Worm (Caenorhabditis elegans) whole organism, L1 larva: Measurements from ENCODE around the gene txt-18.
A peak's percentile ranks its signal among the peaks of the same experiment; 100 is the strongest.

ENCODE experiments used
- C04F5.9 ChIP-seq: sonication (generic microtip); optimal IDR thresholded peaks from 2 replicates; lab custom pipeline; 2016; ENCODE audit warnings: missing genetic modification characterization, missing compliant biosample characterization
- C16A3.4 ChIP-seq: fragments of 150-350 bp; optimal IDR thresholded peaks from 2 replicates; lab custom pipeline; 2014; ENCODE audit warnings: missing biosample characterization, missing genetic modification characterization
- F16B12.6 ChIP-seq: fragments of 150-350 bp; optimal IDR thresholded peaks from 2 replicates; lab custom pipeline; 2014; ENCODE audit warnings: missing biosample characterization, missing genetic modification characterization
- aha-1 ChIP-seq: fragments of 150-350 bp; optimal IDR thresholded peaks from 2 replicates; lab custom pipeline; 2014; ENCODE audit warnings: missing biosample characterization, missing genetic modification characterization
- aly-2 ChIP-seq: fragments of 150-350 bp; optimal IDR thresholded peaks from 2 replicates; lab custom pipeline; 2014; ENCODE audit warnings: missing biosample characterization, missing genetic modification characterization
- ama-1 ChIP-seq: fragments of 150-350 bp; optimal IDR thresholded peaks from 2 replicates; lab custom pipeline; 2014
- blmp-1 ChIP-seq: fragments of 150-350 bp; optimal IDR thresholded peaks from 2 replicates; lab custom pipeline; 2014; ENCODE audit warnings: missing biosample characterization, missing genetic modification characterization
- ces-1 ChIP-seq: fragments of 150-350 bp; optimal IDR thresholded peaks from 2 replicates; lab custom pipeline; 2014; ENCODE audit warnings: missing biosample characterization, missing genetic modification reagents, missing genetic modification characterization
- dpl-1 ChIP-seq, 3 experiments: fragments of 150-350 bp in 2 of 3; sonication (generic microtip) in 1 of 3; optimal IDR thresholded peaks; 2 replicates each; lab custom pipeline; 2014 to 2017; ENCODE audit warnings: missing biosample characterization in 3 of 3, missing genetic modification characterization in 3 of 3, missing genetic modification reagents in 3 of 3
- dsc-1 ChIP-seq: sonication (generic microtip); optimal IDR thresholded peaks from 2 replicates; lab custom pipeline; 2016; ENCODE audit warnings: mild to moderate bottlenecking, missing genetic modification characterization, missing compliant biosample characterization
- efl-1 ChIP-seq, 4 experiments: fragments of 150-350 bp; optimal IDR thresholded peaks in 3 of 4; peaks in 1 of 4; 1 replicate in 1 of 4; 2 replicates in 3 of 4; lab custom pipeline; 2014; ENCODE audit warnings: missing biosample characterization in 2 of 4, missing genetic modification characterization in 2 of 4, missing genetic modification reagents in 2 of 4
- efl-3 ChIP-seq: fragments of 200-800 bp; sonication (Bioruptor generic); optimal IDR thresholded peaks from 2 replicates; lab custom pipeline; 2018; ENCODE audit warnings: mild to moderate bottlenecking, missing genetic modification characterization, missing compliant biosample characterization
- egl-27 ChIP-seq, 2 experiments: fragments of 150-350 bp in 1 of 2; sonication (generic microtip); optimal IDR thresholded peaks; 3 replicates each; lab custom pipeline; 2017 to 2018; ENCODE audit warnings: missing biosample characterization in 2 of 2, missing genetic modification characterization in 2 of 2, missing genetic modification reagents in 2 of 2
- elt-2 ChIP-seq: sonication (generic microtip); optimal IDR thresholded peaks from 2 replicates; lab custom pipeline; 2016; ENCODE audit warnings: missing genetic modification characterization, mild to moderate bottlenecking, inconsistent platforms, missing compliant biosample characterization, missing genetic modification reagents
- fkh-10 ChIP-seq: sonication (generic microtip); optimal IDR thresholded peaks from 2 replicates; lab custom pipeline; 2017; ENCODE audit warnings: missing biosample characterization, missing genetic modification reagents, missing genetic modification characterization
- fkh-4 ChIP-seq: sonication (generic microtip); optimal IDR thresholded peaks from 2 replicates; lab custom pipeline; 2016; ENCODE audit warnings: missing compliant biosample characterization, missing genetic modification characterization, borderline replicate concordance
- fkh-8 ChIP-seq: sonication (generic microtip); optimal IDR thresholded peaks from 2 replicates; lab custom pipeline; 2016; ENCODE audit warnings: mild to moderate bottlenecking, missing genetic modification characterization, missing compliant biosample characterization
- hlh-17 ChIP-seq: fragments of 200-800 bp; sonication (Bioruptor generic); optimal IDR thresholded peaks from 2 replicates; lab custom pipeline; 2018; ENCODE audit warnings: missing genetic modification characterization, mild to moderate bottlenecking, missing compliant biosample characterization, moderate library complexity, borderline replicate concordance
- hpl-2 ChIP-seq: fragments of 150-350 bp; optimal IDR thresholded peaks from 2 replicates; lab custom pipeline; 2014; ENCODE audit warnings: missing biosample characterization, missing genetic modification reagents, missing genetic modification characterization
- irx-1 ChIP-seq: sonication (generic microtip); optimal IDR thresholded peaks from 2 replicates; lab custom pipeline; 2016; ENCODE audit warnings: missing genetic modification characterization, missing compliant biosample characterization
- isw-1 ChIP-seq: fragments of 200-800 bp; sonication (Bioruptor generic); IDR thresholded peaks from 2 replicates; pipeline ENCODE4 v1.3.6; 2022; ENCODE audit warnings: missing genetic modification characterization, missing compliant biosample characterization
- lin-15B ChIP-seq: fragments of 150-350 bp; sonication (generic microtip); optimal IDR thresholded peaks from 3 replicates; lab custom pipeline; 2014; ENCODE audit warnings: missing biosample characterization, missing genetic modification characterization
- lin-35 ChIP-seq, 2 experiments: fragments of 150-350 bp; optimal IDR thresholded peaks; 2 replicates each; lab custom pipeline; 2014; ENCODE audit warnings: missing biosample characterization in 2 of 2, missing genetic modification characterization in 2 of 2, missing genetic modification reagents in 2 of 2
- lir-3 ChIP-seq: sonication (generic microtip); optimal IDR thresholded peaks from 2 replicates; lab custom pipeline; 2016; ENCODE audit warnings: mild to moderate bottlenecking, missing genetic modification characterization, moderate library complexity, missing compliant biosample characterization; ENCODE audit not compliant: poor library complexity
- mab-9 ChIP-seq: fragments of 200-800 bp; sonication (Bioruptor generic); IDR thresholded peaks from 2 replicates; pipeline ENCODE4 v1.3.6; 2022; ENCODE audit warnings: missing genetic modification reagents, missing genetic modification characterization, missing compliant biosample characterization
- mep-1 ChIP-seq: fragments of 150-350 bp; optimal IDR thresholded peaks from 2 replicates; lab custom pipeline; 2014; ENCODE audit warnings: missing biosample characterization, missing genetic modification characterization
- nhr-11 ChIP-seq: fragments of 150-350 bp; optimal IDR thresholded peaks from 2 replicates; lab custom pipeline; 2014; ENCODE audit warnings: missing biosample characterization, missing genetic modification characterization
- nhr-12 ChIP-seq: sonication (generic microtip); optimal IDR thresholded peaks from 2 replicates; lab custom pipeline; 2017; ENCODE audit warnings: missing biosample characterization, missing genetic modification characterization
- nhr-19 ChIP-seq: fragments of 200-800 bp; sonication (Bioruptor generic); conservative IDR thresholded peaks from 2 replicates; pipeline ENCODE4 v1.3.6; 2022; ENCODE audit warnings: missing genetic modification characterization, missing compliant biosample characterization
- nhr-237 ChIP-seq: fragments of 150-350 bp; optimal IDR thresholded peaks from 2 replicates; lab custom pipeline; 2014; ENCODE audit warnings: missing biosample characterization, missing genetic modification characterization
- nhr-47 ChIP-seq: sonication (generic microtip); optimal IDR thresholded peaks from 2 replicates; lab custom pipeline; 2016; ENCODE audit warnings: mild to moderate bottlenecking, missing genetic modification characterization, moderate library complexity, missing compliant biosample characterization
- nhr-76 ChIP-seq: sonication (generic microtip); optimal IDR thresholded peaks from 2 replicates; lab custom pipeline; 2017; ENCODE audit warnings: missing biosample characterization, missing genetic modification characterization
- nhr-77 ChIP-seq: fragments of 150-350 bp; optimal IDR thresholded peaks from 2 replicates; lab custom pipeline; 2014; ENCODE audit warnings: missing biosample characterization, missing genetic modification characterization
- nhr-84 ChIP-seq: sonication (generic microtip); optimal IDR thresholded peaks from 2 replicates; lab custom pipeline; 2017; ENCODE audit warnings: missing biosample characterization, missing genetic modification characterization
- nhr-85 ChIP-seq: sonication (generic microtip); peaks from one replicate; lab custom pipeline; 2016; ENCODE audit warnings: missing genetic modification characterization, inconsistent platforms, missing compliant biosample characterization
- pax-3 ChIP-seq: fragments of 200-800 bp; sonication (Bioruptor generic); optimal IDR thresholded peaks from 2 replicates; lab custom pipeline; 2018; ENCODE audit warnings: mild to moderate bottlenecking, missing genetic modification characterization, moderate library complexity, missing compliant biosample characterization
- rnt-1 ChIP-seq: sonication (generic microtip); optimal IDR thresholded peaks from 2 replicates; lab custom pipeline; 2016; ENCODE audit warnings: mild to moderate bottlenecking, missing genetic modification characterization, moderate library complexity, missing compliant biosample characterization
- skn-1 ChIP-seq: fragments of 150-350 bp; optimal IDR thresholded peaks from 2 replicates; lab custom pipeline; 2014; ENCODE audit warnings: missing biosample characterization, missing genetic modification characterization
- snpc-4 ChIP-seq: fragments of 150-350 bp; optimal IDR thresholded peaks from 2 replicates; lab custom pipeline; 2014; ENCODE audit warnings: missing biosample characterization, missing genetic modification characterization
- sox-4 ChIP-seq: sonication (generic microtip); optimal IDR thresholded peaks from 2 replicates; lab custom pipeline; 2016; ENCODE audit warnings: missing genetic modification characterization, missing compliant biosample characterization
- sptf-1 ChIP-seq: fragments of 150-350 bp; optimal IDR thresholded peaks from 2 replicates; lab custom pipeline; 2014; ENCODE audit warnings: missing biosample characterization, missing genetic modification characterization
- sup-37 ChIP-seq: fragments of 200-800 bp; sonication (Bioruptor generic); optimal IDR thresholded peaks from 2 replicates; lab custom pipeline; 2018; ENCODE audit warnings: mild to moderate bottlenecking, missing genetic modification characterization, missing compliant biosample characterization
- swsn-7 ChIP-seq: sonication (generic microtip); optimal IDR thresholded peaks from 2 replicates; lab custom pipeline; 2016; ENCODE audit warnings: missing genetic modification characterization, missing compliant biosample characterization
- unc-130 ChIP-seq: fragments of 150-350 bp; optimal IDR thresholded peaks from 2 replicates; lab custom pipeline; 2017; ENCODE audit warnings: missing biosample characterization, missing genetic modification characterization, inconsistent platforms
- unc-30 ChIP-seq: sonication (generic microtip); optimal IDR thresholded peaks from 2 replicates; lab custom pipeline; 2017; ENCODE audit warnings: missing biosample characterization, missing genetic modification characterization
- unc-86 ChIP-seq: sonication (generic microtip); optimal IDR thresholded peaks from 2 replicates; lab custom pipeline; 2016; ENCODE audit warnings: missing genetic modification characterization, missing compliant biosample characterization
- unc-98 ChIP-seq: fragments of 200-800 bp; sonication (Bioruptor generic); IDR thresholded peaks from 2 replicates; pipeline ENCODE4 v1.3.6; 2022; ENCODE audit warnings: missing genetic modification characterization, missing compliant biosample characterization
- vab-15 ChIP-seq: sonication (generic microtip); optimal IDR thresholded peaks from 2 replicates; lab custom pipeline; 2017; ENCODE audit warnings: missing genotype, mild to moderate bottlenecking, missing genetic modification characterization, missing compliant biosample characterization
- ztf-11 ChIP-seq, 2 experiments: sonication (generic microtip); optimal IDR thresholded peaks; 2 replicates each; lab custom pipeline; 2016 to 2017; ENCODE audit warnings: missing genetic modification characterization in 2 of 2, missing biosample characterization in 1 of 2, missing compliant biosample characterization in 1 of 2
- ztf-4 ChIP-seq: fragments of 150-350 bp; optimal IDR thresholded peaks from 2 replicates; lab custom pipeline; 2014; ENCODE audit warnings: missing biosample characterization, missing genetic modification characterization

txt-18 gene

ce11 chrII:6344513-6344912 lies 641 bp downstream of the txt-18 start:
- TF ChIP-seq swsn-7, result no peak
- no peak for TF ChIP-seq egl-27 (tag; optimal IDR thresholded peaks at IDR 0.05; lab: Kevin White, UChicago)
- TF ChIP-seq fkh-8, result no peak
- no peak for TF ChIP-seq nhr-11 (tag; lab: Kevin White, UChicago)

ce11 chrII:6345195-6346158 lies 1.6 kb downstream of the txt-18 start, which contains the start of gene C32D5.8:
TSS of gene C32D5.8 (minus strand) at chrII:6345964.
- no peak for TF ChIP-seq fkh-10 (GFP tag; lab: Kevin White, UChicago)
- no peak for TF ChIP-seq lin-15B (tag; lab: Kevin White, UChicago)
- no peak for TF ChIP-seq vab-15 (tag; lab: Kevin White, UChicago)
- no peak for TF ChIP-seq swsn-7
- no peak for TF ChIP-seq efl-1 (optimal IDR thresholded peaks at IDR 0.05; lab: Kevin White, UChicago)
- TF ChIP-seq efl-1 (GFP tag; optimal IDR thresholded peaks at IDR 0.05 in 1 of 2; lab: Kevin White, UChicago), result peak in 1 of 2 experiments; percentile 79
- TF ChIP-seq nhr-77 (tag; lab: Kevin White, UChicago), result no peak
- TF ChIP-seq mab-9 (GFP tag; lab: Robert Waterston, UW), result no peak
- TF ChIP-seq C16A3.4 (tag; lab: Kevin White, UChicago), result no peak
- no peak for TF ChIP-seq fkh-4 (tag; lab: Kevin White, UChicago)
- TF ChIP-seq aha-1 (tag; lab: Kevin White, UChicago), result no peak
- no peak for TF ChIP-seq egl-27 (tag; optimal IDR thresholded peaks at IDR 0.05; lab: Kevin White, UChicago)
- no peak for TF ChIP-seq lir-3
- TF ChIP-seq elt-2 (tag; lab: Kevin White, UChicago), result peak; percentile 13
- TF ChIP-seq nhr-85 (tag; lab: Kevin White, UChicago), result peak; percentile 69
- no peak for TF ChIP-seq hlh-17
- TF ChIP-seq mep-1 (tag; lab: Kevin White, UChicago), result peak; percentile 37
- no peak for TF ChIP-seq rnt-1
- TF ChIP-seq hpl-2 (GFP tag; lab: Kevin White, UChicago), result no peak
- no peak for TF ChIP-seq irx-1 (tag; lab: Kevin White, UChicago)
- TF ChIP-seq ces-1 (GFP tag; lab: Kevin White, UChicago), result no peak
- no peak for TF ChIP-seq sox-4 (tag; lab: Kevin White, UChicago)
- no peak for TF ChIP-seq nhr-47 (tag; lab: Kevin White, UChicago)
- peak in 1 of 3 experiments; percentile 8 for TF ChIP-seq dpl-1 (GFP tag; optimal IDR thresholded peaks at IDR 0.05; lab: Kevin White, UChicago)
- no peak for TF ChIP-seq unc-86
- peak; percentile 37 for TF ChIP-seq blmp-1 (tag; lab: Kevin White, UChicago)
- no peak for TF ChIP-seq unc-98 (GFP tag; lab: Robert Waterston, UW)
- no peak for TF ChIP-seq nhr-19 (GFP tag; lab: Robert Waterston, UW)
- TF ChIP-seq pax-3 (tag; lab: Kevin White, UChicago), result no peak
- TF ChIP-seq ztf-11 (tag; optimal IDR thresholded peaks at IDR 0.05; lab: Kevin White, UChicago), result no peak
- TF ChIP-seq nhr-237 (tag; lab: Kevin White, UChicago), result no peak
- no peak for TF ChIP-seq nhr-76 (tag; lab: Kevin White, UChicago)
- TF ChIP-seq skn-1 (tag; lab: Kevin White, UChicago), result no peak
- no peak for TF ChIP-seq unc-30 (tag; lab: Kevin White, UChicago)
- TF ChIP-seq isw-1, result no peak
- TF ChIP-seq sup-37 (GFP tag; lab: Kevin White, UChicago), result no peak
- TF ChIP-seq F16B12.6 (tag; lab: Kevin White, UChicago), result no peak
- no peak for TF ChIP-seq nhr-12 (tag; lab: Kevin White, UChicago)
- peak; percentile 45 for TF ChIP-seq ama-1
- no peak for TF ChIP-seq snpc-4
- no peak for TF ChIP-seq unc-130 (tag; lab: Kevin White, UChicago)
- TF ChIP-seq efl-3 (GFP tag; lab: Kevin White, UChicago), result no peak
- TF ChIP-seq dsc-1, result no peak
- no peak for TF ChIP-seq aly-2 (tag; lab: Kevin White, UChicago)
- no peak for TF ChIP-seq C04F5.9 (tag; lab: Kevin White, UChicago)
- no peak for TF ChIP-seq ztf-4
- TF ChIP-seq sptf-1 (tag; lab: Kevin White, UChicago), result no peak
- TF ChIP-seq nhr-84, result no peak
- TF ChIP-seq lin-35 (GFP tag; optimal IDR thresholded peaks at IDR 0.05; lab: Kevin White, UChicago), result peak in 1 of 2 experiments; percentile 33
